Worm (Caenorhabditis elegans): ENCODE results near the gene acly-1.

Gene acly-1

DNA sequence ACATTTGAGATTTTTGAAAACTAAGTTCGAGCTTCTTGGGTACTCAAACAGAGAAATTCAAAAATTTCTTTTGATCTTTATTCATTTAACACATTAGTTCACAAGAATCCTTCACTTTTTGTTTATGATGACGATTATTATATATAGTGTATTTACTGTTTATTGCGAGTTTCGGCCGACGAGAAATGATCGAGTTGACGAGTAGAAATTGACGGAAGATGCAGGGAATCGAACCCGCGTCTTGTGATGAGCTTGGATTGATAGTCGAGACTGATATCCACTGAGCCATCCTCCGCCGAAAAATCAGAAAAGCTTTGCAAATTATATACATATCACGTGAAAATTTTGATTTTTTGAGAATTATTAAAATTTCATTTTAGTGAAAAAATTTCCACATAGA, 5.5 kb upstream of the acly-1 start:
- TF ChIP-seq C04F5.9 (tag; optimal IDR thresholded peaks at IDR 0.05) (no peak), swsn-7 (tag; optimal IDR thresholded peaks at IDR 0.05) (no peak), sup-37 (GFP tag; optimal IDR thresholded peaks at IDR 0.05) (no peak), ces-1 (GFP tag; optimal IDR thresholded peaks at IDR 0.05) (no peak), ztf-4 (tag; optimal IDR thresholded peaks at IDR 0.05) (no peak), unc-62 (GFP tag; optimal IDR thresholded peaks at IDR 0.05) (no peak), sptf-1 (tag; optimal IDR thresholded peaks at IDR 0.05) (no peak), irx-1 (tag; optimal IDR thresholded peaks at IDR 0.05) (no peak), unc-130 (tag; optimal IDR thresholded peaks at IDR 0.05) (no peak), tlp-1 (tag; optimal IDR thresholded peaks at IDR 0.05) (no peak), C16A3.4 (tag; optimal IDR thresholded peaks at IDR 0.05) (no peak), vab-15 (tag; optimal IDR thresholded peaks at IDR 0.05) (no peak), unc-30 (tag; optimal IDR thresholded peaks at IDR 0.05) (no peak), ztf-11 (tag; optimal IDR thresholded peaks at IDR 0.05) (no peak)

DNA sequence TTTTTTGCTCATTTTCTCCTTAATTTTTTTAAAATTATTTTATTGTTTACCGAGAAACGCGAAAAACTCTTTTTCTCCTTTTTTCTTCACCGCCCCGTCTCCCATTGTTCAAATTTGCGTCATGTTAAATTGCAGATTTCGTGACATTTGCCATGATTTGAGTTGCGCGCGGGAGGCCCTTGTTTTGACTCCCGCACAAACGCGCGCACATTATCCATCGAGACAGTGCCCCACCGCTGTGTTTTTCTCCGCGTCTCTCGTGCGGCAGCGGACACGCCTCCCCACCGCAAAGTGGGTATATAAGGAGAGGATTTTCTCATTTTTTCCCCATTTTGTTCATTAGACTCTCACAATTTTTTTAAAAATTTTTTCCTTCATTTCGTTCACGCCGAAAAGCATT, 3.3 kb upstream of the acly-1 start:
- TF ChIP-seq nhr-85 (tag): peak; percentile 8
- no peak for TF ChIP-seq F16B12.6 (tag; optimal IDR thresholded peaks at IDR 0.05)
- no peak for TF ChIP-seq efl-1 (optimal IDR thresholded peaks at IDR 0.05)
- TF ChIP-seq efl-1 (GFP tag; optimal IDR thresholded peaks at IDR 0.05 in 1 of 2): peak in 1 of 2 experiments; percentile 49

DNA sequence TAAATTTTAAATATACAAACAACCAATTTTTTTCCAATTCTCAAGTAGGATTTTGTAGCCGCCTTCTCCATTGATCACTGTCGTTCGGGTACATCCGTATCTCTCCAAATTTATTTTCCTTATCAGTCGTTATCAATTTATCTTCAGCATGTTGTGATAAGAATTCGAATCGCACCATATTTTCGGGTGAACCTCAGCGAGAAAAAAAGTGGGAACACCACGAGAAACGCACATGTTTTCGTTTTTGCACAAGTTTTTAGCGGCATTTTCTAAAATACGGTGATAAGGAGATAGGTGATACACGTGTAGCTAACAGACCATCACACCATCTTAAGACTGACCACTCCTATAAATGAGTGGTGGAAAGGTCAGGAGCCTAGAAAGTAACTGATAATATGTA, 1.4 kb upstream of the acly-1 start:
- no peak for TF ChIP-seq ztf-4 (tag; optimal IDR thresholded peaks at IDR 0.05)
- no peak for TF ChIP-seq aha-1 (tag; optimal IDR thresholded peaks at IDR 0.05)
- TF ChIP-seq mdl-1 (tag; optimal IDR thresholded peaks at IDR 0.05): peak in 1 of 2 experiments; percentile 46
- TF ChIP-seq C16A3.4 (tag; optimal IDR thresholded peaks at IDR 0.05): no peak
- no peak for TF ChIP-seq ztf-11 (tag; optimal IDR thresholded peaks at IDR 0.05)
- TF ChIP-seq ceh-8 (GFP tag; optimal IDR thresholded peaks at IDR 0.05): no peak
- TF ChIP-seq fos-1 (tag; optimal IDR thresholded peaks at IDR 0.05): no peak
- no peak for TF ChIP-seq pag-3 (tag; optimal IDR thresholded peaks at IDR 0.05; ENCODE audit: borderline replicate concordance, insufficient read depth)
- no peak for TF ChIP-seq lin-39 (tag; optimal IDR thresholded peaks at IDR 0.05)
- TF ChIP-seq rnt-1 (tag; optimal IDR thresholded peaks at IDR 0.05): no peak
- no peak for TF ChIP-seq nhr-76 (tag; optimal IDR thresholded peaks at IDR 0.05)
- TF ChIP-seq lin-15B (tag; optimal IDR thresholded peaks at IDR 0.05): no peak
- no peak for TF ChIP-seq fkh-4 (tag; optimal IDR thresholded peaks at IDR 0.05; ENCODE audit: borderline replicate concordance)
- TF ChIP-seq aly-2 (tag; optimal IDR thresholded peaks at IDR 0.05): no peak
- no peak for TF ChIP-seq ama-1 (optimal IDR thresholded peaks at IDR 0.05)
- no peak for TF ChIP-seq dpl-1 (GFP tag; optimal IDR thresholded peaks at IDR 0.05)
- no peak for TF ChIP-seq hpl-2 (GFP tag; optimal IDR thresholded peaks at IDR 0.05)
- TF ChIP-seq isw-1 (GFP tag; IDR thresholded peaks at IDR 0.05): no peak
- no peak for TF ChIP-seq xbp-1 (tag; optimal IDR thresholded peaks at IDR 0.05)
- no peak for TF ChIP-seq C34B4.2 (tag; optimal IDR thresholded peaks at IDR 0.05)
- no peak for TF ChIP-seq pax-3 (tag; optimal IDR thresholded peaks at IDR 0.05)
- TF ChIP-seq ceh-63 (GFP tag; optimal IDR thresholded peaks at IDR 0.05): no peak
- TF ChIP-seq nhr-19 (GFP tag; conservative IDR thresholded peaks at IDR 0.05): no peak
- TF ChIP-seq blmp-1 (tag; optimal IDR thresholded peaks at IDR 0.05): peak; percentile 58
- no peak for TF ChIP-seq lsy-2 (tag; optimal IDR thresholded peaks at IDR 0.05)
- TF ChIP-seq fkh-10 (GFP tag; optimal IDR thresholded peaks at IDR 0.05): no peak
- TF ChIP-seq lin-35 (GFP tag; optimal IDR thresholded peaks at IDR 0.05): peak in 1 of 2 experiments; percentile 25
- TF ChIP-seq F16B12.6 (tag; optimal IDR thresholded peaks at IDR 0.05): no peak
- peak; percentile 62 for TF ChIP-seq nhr-71 (tag; optimal IDR thresholded peaks at IDR 0.05)
- TF ChIP-seq nhr-84 (tag; optimal IDR thresholded peaks at IDR 0.05): no peak
- TF ChIP-seq ceh-82 (tag; optimal IDR thresholded peaks at IDR 0.05): no peak
- peak; percentile 66 for TF ChIP-seq nhr-20 (tag; optimal IDR thresholded peaks at IDR 0.05)
- no peak for TF ChIP-seq unc-30 (tag; optimal IDR thresholded peaks at IDR 0.05)
- no peak for TF ChIP-seq sox-4 (tag; optimal IDR thresholded peaks at IDR 0.05)
- no peak for TF ChIP-seq ceh-90 (tag; optimal IDR thresholded peaks at IDR 0.05)
- TF ChIP-seq nhr-47 (tag; optimal IDR thresholded peaks at IDR 0.05): no peak
- no peak for TF ChIP-seq mab-9 (GFP tag; IDR thresholded peaks at IDR 0.05)
- TF ChIP-seq ces-1 (GFP tag; optimal IDR thresholded peaks at IDR 0.05): no peak
- TF ChIP-seq sup-37 (GFP tag; optimal IDR thresholded peaks at IDR 0.05): no peak
- TF ChIP-seq lin-14 (GFP tag; optimal IDR thresholded peaks at IDR 0.05): peak; percentile 65
